Fruit fly (Drosophila melanogaster): ENCODE measurements around the gene CG11570.

DNA sequence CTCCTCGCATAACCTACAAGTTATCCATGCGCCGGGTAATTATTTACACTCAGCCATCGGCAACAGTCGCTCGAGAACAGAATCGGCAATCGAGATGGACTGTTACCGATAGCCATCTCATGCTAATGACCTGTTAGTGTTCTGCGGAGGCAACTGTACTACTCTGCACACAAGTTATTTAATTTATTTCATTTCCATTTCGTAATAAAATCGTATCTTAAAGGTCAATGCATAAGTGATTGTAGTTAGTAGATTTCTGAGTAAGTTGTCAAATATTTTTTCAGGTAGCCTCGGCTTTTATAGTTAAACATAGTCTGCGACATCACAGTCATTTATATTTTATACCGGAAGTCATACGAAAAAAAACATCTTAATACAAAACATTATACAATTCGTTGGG, 36.4 kb downstream of the CG11570 start, which contains the start of gene CG11588:
- TF ChIP-seq topi (GFP tag; optimal IDR thresholded peaks at IDR 0.05), result no peak
- TF ChIP-seq CG8119 (GFP tag; IDR thresholded peaks at IDR 0.05), result no peak
- TF ChIP-seq CG6163 (GFP tag; IDR thresholded peaks at IDR 0.05), result no peak
- TF ChIP-seq CG11762 (GFP tag; optimal IDR thresholded peaks at IDR 0.05; ENCODE audit: insufficient read depth), result no peak
- TF ChIP-seq esn (GFP tag; optimal IDR thresholded peaks at IDR 0.05), result no peak
